Worm (Caenorhabditis elegans) whole organism, L3 larva: Measurements from ENCODE around the gene C50H2.13.

ENCODE experiments used
- ceh-82 ChIP-seq: fragments of 150-350 bp; optimal IDR thresholded peaks from 2 replicates; lab custom pipeline; 2014; ENCODE audit warnings: missing biosample characterization, missing genetic modification characterization
- elt-1 ChIP-seq: fragments of 150-350 bp; optimal IDR thresholded peaks from 2 replicates; lab custom pipeline; 2014; ENCODE audit warnings: missing biosample characterization, missing genetic modification characterization

- TF ChIP-seq elt-1 (tag; lab: Kevin White, UChicago): no peak
- no peak for TF ChIP-seq ceh-82
These were observed 5.1 kb upstream of the C50H2.13 start, which contains the start of gene ceh-75 for ce11 chrV:9921288-9921687.
